Fruit fly (Drosophila melanogaster): ENCODE data around the gene RfC3.
A peak's percentile ranks its signal among the peaks of the same experiment; 100 is the strongest.

RfC3 gene

dm6 chr2L:10418981-10419380 is at the start of gene RfC3:
RfC3 (plus strand) TSS chr2L:10419190.
- TF ChIP-seq CG11902 (GFP tag; optimal IDR thresholded peaks at IDR 0.05) = no peak

DNA sequence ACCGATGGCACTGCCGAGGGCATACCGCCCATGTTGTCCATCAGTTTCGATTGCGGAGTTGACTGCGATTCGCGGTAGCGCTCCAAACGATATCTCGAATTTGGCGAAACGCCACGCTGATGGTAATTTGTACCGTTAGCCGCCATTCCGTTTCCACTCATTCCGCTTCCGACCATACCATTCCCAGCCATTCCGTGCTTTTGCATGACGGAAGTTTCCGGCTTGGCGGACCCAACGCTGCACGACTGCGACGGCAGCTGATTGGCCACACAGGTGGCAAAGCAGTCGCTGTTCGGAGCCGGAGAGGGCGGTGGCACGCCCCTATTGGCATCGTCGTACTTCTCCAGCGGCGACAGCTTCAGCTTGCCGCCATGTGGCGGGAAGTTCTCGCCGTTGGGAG is 46.7 kb upstream of the RfC3 start:
- no peak for TF ChIP-seq CG11294 (GFP tag; IDR thresholded peaks at IDR 0.05)
- TF ChIP-seq Eip78C (GFP tag) = peak; percentile 8

- no peak for TF ChIP-seq net (GFP tag; optimal IDR thresholded peaks at IDR 0.05)
- TF ChIP-seq Hr4 (GFP tag; optimal IDR thresholded peaks at IDR 0.05) = peak; percentile 9
Measured at dm6 chr2L:10373605-10374269, 45.3 kb upstream of the RfC3 start, which contains the start of gene rho-5. rho-5 (minus strand) TSS chr2L:10373900.

DNA sequence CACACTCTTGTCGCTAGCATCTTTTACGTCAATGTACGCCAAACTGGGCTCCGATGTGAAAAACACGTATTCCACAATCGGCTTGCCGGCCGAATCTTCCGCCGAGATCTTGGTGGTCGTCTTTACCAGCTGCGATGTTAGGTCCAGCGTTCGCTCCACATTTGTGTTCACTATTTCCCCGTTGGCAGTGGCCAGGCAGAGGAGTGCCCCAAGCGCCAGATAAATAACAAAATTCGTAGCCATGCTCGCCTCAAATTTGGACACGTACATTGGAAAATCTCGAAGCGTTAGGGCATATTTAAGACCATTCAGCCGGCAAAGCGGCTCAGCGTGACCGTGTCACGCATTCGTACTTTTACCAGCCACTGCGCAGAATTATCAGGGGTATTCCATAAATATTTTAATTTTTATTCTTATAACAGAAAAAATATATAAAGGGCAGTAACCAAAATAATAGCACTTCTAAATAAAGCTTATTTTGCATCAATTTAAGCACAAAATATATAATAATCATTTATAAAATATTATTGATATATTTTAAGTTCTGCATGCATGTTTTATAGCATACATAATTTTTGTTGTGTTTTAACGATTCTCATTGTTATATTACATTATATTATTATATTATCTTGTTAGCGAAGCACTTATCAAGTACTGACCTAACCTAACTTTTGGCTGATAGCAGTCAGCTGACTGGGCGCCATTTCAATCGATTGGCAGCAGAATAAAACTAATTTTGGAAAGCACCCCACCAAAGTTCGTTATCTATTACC is 43.3 kb upstream of the RfC3 start, which contains the start of the genes CG33303 and dpr19:
CG33303 (minus strand) TSS at position 294 of the 773 bp plus-strand sequence.
dpr19 (plus strand) TSS at position 705 of the 773 bp plus-strand sequence.
- TF ChIP-seq CG31627 (GFP tag; optimal IDR thresholded peaks at IDR 0.05) = no peak
- TF ChIP-seq Hr38 (GFP tag; optimal IDR thresholded peaks at IDR 0.05) = no peak
- no peak for TF ChIP-seq Lpt (GFP tag; optimal IDR thresholded peaks at IDR 0.05)
- TF ChIP-seq CG6792 (GFP tag; optimal IDR thresholded peaks at IDR 0.05) = peak; percentile 37
- TF ChIP-seq salr (GFP tag; optimal IDR thresholded peaks at IDR 0.05) = no peak
- peak; percentile 24 for TF ChIP-seq CG6808 (GFP tag; optimal IDR thresholded peaks at IDR 0.05)
- TF ChIP-seq Hr39 (GFP tag; optimal IDR thresholded peaks at IDR 0.05) = no peak
- no peak for TF ChIP-seq CG9139 (GFP tag; optimal IDR thresholded peaks at IDR 0.05)
- peak; percentile 65 for TF ChIP-seq CG3032 (tag; optimal IDR thresholded peaks at IDR 0.05)
- TF ChIP-seq svp (GFP tag) = no peak
- TF ChIP-seq CG10669 (GFP tag; optimal IDR thresholded peaks at IDR 0.05) = peak; percentile 7
- TF ChIP-seq CG7368 (GFP tag; optimal IDR thresholded peaks at IDR 0.05) = no peak
- no peak for TF ChIP-seq CG11902 (GFP tag; optimal IDR thresholded peaks at IDR 0.05)
- no peak for TF ChIP-seq spab (GFP tag; optimal IDR thresholded peaks at IDR 0.05)
- TF ChIP-seq pdm3 (GFP tag; optimal IDR thresholded peaks at IDR 0.05) = no peak
- peak; percentile 8 for TF ChIP-seq achi (GFP tag; optimal IDR thresholded peaks at IDR 0.05)
- no peak for TF ChIP-seq acj6 (GFP tag; optimal IDR thresholded peaks at IDR 0.05)
- TF ChIP-seq fd85E (GFP tag; optimal IDR thresholded peaks at IDR 0.05) = no peak
- no peak for TF ChIP-seq Sox14 (GFP tag; optimal IDR thresholded peaks at IDR 0.05)
- TF ChIP-seq Eip93F (GFP tag; optimal IDR thresholded peaks at IDR 0.05) = no peak
- peak; percentile 36 for TF ChIP-seq dsx (GFP tag; optimal IDR thresholded peaks at IDR 0.05; ENCODE audit: poor library complexity, severe bottlenecking)
- no peak for TF ChIP-seq fd59A (GFP tag; optimal IDR thresholded peaks at IDR 0.05)
- TF ChIP-seq Gug (GFP tag; IDR thresholded peaks at IDR 0.05) = peak; percentile 22; the same call in 1 of the 2 replicates
- peak; percentile 70 for TF ChIP-seq Eip78C (GFP tag)
- no peak for TF ChIP-seq dac (GFP tag; optimal IDR thresholded peaks at IDR 0.05)
- TF ChIP-seq cyc (GFP tag; optimal IDR thresholded peaks at IDR 0.05) = no peak
- TF ChIP-seq CG16779 (tag; optimal IDR thresholded peaks at IDR 0.05) = no peak
- TF ChIP-seq vri (GFP tag; optimal IDR thresholded peaks at IDR 0.05) = no peak
- TF ChIP-seq Met (GFP tag; optimal IDR thresholded peaks at IDR 0.05) = no peak
- no peak for TF ChIP-seq CG4318 (GFP tag; optimal IDR thresholded peaks at IDR 0.05)
- TF ChIP-seq OdsH (GFP tag; optimal IDR thresholded peaks at IDR 0.05) = no peak
- no peak for TF ChIP-seq fkh (GFP tag; optimal IDR thresholded peaks at IDR 0.05)
- peak; percentile 46 for TF ChIP-seq CG10631 (GFP tag; optimal IDR thresholded peaks at IDR 0.05)
- no peak for TF ChIP-seq Eip75B (GFP tag; optimal IDR thresholded peaks at IDR 0.05)
- peak; percentile 67; the same call in 2 of the 3 replicates for TF ChIP-seq CG8119 (GFP tag; IDR thresholded peaks at IDR 0.05)
- peak; percentile 51 for TF ChIP-seq CG34406 (GFP tag; optimal IDR thresholded peaks at IDR 0.05)
- no peak for TF ChIP-seq Smox (GFP tag; optimal IDR thresholded peaks at IDR 0.05)
- peak; percentile 43 for TF ChIP-seq CG6854 (GFP tag; optimal IDR thresholded peaks at IDR 0.05)
- TF ChIP-seq lz (GFP tag; optimal IDR thresholded peaks at IDR 0.05) = no peak
- TF ChIP-seq esn (GFP tag; optimal IDR thresholded peaks at IDR 0.05) = peak; percentile 49
- no peak; the same call in 2 of the 3 replicates for TF ChIP-seq CG6163 (GFP tag; IDR thresholded peaks at IDR 0.05)
